Worm (Caenorhabditis elegans) whole organism, L1 larva: ENCODE data around the gene ins-32.

Source experiments
- C34B4.2 ChIP-seq: sonication (generic microtip); optimal IDR thresholded peaks from 2 replicates; lab custom pipeline; 2017; ENCODE audit warnings: mild to moderate bottlenecking, missing genetic modification characterization, missing compliant biosample characterization
- F16B12.6 ChIP-seq: fragments of 150-350 bp; optimal IDR thresholded peaks from 2 replicates; lab custom pipeline; 2014; ENCODE audit warnings: missing biosample characterization, missing genetic modification characterization
- aha-1 ChIP-seq: fragments of 150-350 bp; optimal IDR thresholded peaks from 2 replicates; lab custom pipeline; 2014; ENCODE audit warnings: missing biosample characterization, missing genetic modification characterization
- aly-2 ChIP-seq: fragments of 150-350 bp; optimal IDR thresholded peaks from 2 replicates; lab custom pipeline; 2014; ENCODE audit warnings: missing biosample characterization, missing genetic modification characterization
- blmp-1 ChIP-seq: fragments of 150-350 bp; optimal IDR thresholded peaks from 2 replicates; lab custom pipeline; 2014; ENCODE audit warnings: missing biosample characterization, missing genetic modification characterization
- ceh-88 ChIP-seq: fragments of 200-800 bp; sonication (Bioruptor generic); IDR thresholded peaks from 2 replicates; pipeline ENCODE4 v1.3.6; 2022; ENCODE audit warnings: missing genetic modification characterization, missing compliant biosample characterization
- ceh-90 ChIP-seq: sonication (generic microtip); optimal IDR thresholded peaks from 2 replicates; lab custom pipeline; 2016; ENCODE audit warnings: missing genetic modification characterization, missing compliant biosample characterization
- egl-13 ChIP-seq: sonication (generic microtip); optimal IDR thresholded peaks from 2 replicates; lab custom pipeline; 2016; ENCODE audit warnings: missing genotype, missing genetic modification reagents, missing genetic modification characterization, missing compliant biosample characterization
- ets-5 ChIP-seq: fragments of 200-800 bp; sonication (Bioruptor generic); IDR thresholded peaks from 2 replicates; pipeline ENCODE4 v1.3.6; 2022; ENCODE audit warnings: missing genetic modification characterization, missing compliant biosample characterization
- fkh-10 ChIP-seq: sonication (generic microtip); optimal IDR thresholded peaks from 2 replicates; lab custom pipeline; 2017; ENCODE audit warnings: missing biosample characterization, missing genetic modification reagents, missing genetic modification characterization
- fkh-4 ChIP-seq: sonication (generic microtip); optimal IDR thresholded peaks from 2 replicates; lab custom pipeline; 2016; ENCODE audit warnings: missing compliant biosample characterization, missing genetic modification characterization, borderline replicate concordance
- grh-1 ChIP-seq: fragments of 200-800 bp; sonication (Bioruptor generic); IDR thresholded peaks from 2 replicates; pipeline ENCODE4 v1.3.6; 2022; ENCODE audit warnings: missing genetic modification reagents, missing genetic modification characterization, missing compliant biosample characterization
- isw-1 ChIP-seq: fragments of 200-800 bp; sonication (Bioruptor generic); IDR thresholded peaks from 2 replicates; pipeline ENCODE4 v1.3.6; 2022; ENCODE audit warnings: missing genetic modification characterization, missing compliant biosample characterization
- lin-15B ChIP-seq: fragments of 150-350 bp; sonication (generic microtip); optimal IDR thresholded peaks from 3 replicates; lab custom pipeline; 2014; ENCODE audit warnings: missing biosample characterization, missing genetic modification characterization
- mab-9 ChIP-seq: fragments of 200-800 bp; sonication (Bioruptor generic); IDR thresholded peaks from 2 replicates; pipeline ENCODE4 v1.3.6; 2022; ENCODE audit warnings: missing genetic modification reagents, missing genetic modification characterization, missing compliant biosample characterization
- mep-1 ChIP-seq: fragments of 150-350 bp; optimal IDR thresholded peaks from 2 replicates; lab custom pipeline; 2014; ENCODE audit warnings: missing biosample characterization, missing genetic modification characterization
- nhr-11 ChIP-seq: fragments of 150-350 bp; optimal IDR thresholded peaks from 2 replicates; lab custom pipeline; 2014; ENCODE audit warnings: missing biosample characterization, missing genetic modification characterization
- nhr-20 ChIP-seq: sonication (generic microtip); optimal IDR thresholded peaks from 2 replicates; lab custom pipeline; 2016; ENCODE audit warnings: mild to moderate bottlenecking, missing genetic modification characterization, missing compliant biosample characterization
- nhr-237 ChIP-seq: fragments of 150-350 bp; optimal IDR thresholded peaks from 2 replicates; lab custom pipeline; 2014; ENCODE audit warnings: missing biosample characterization, missing genetic modification characterization
- nhr-28 ChIP-seq: fragments of 150-350 bp; optimal IDR thresholded peaks from 2 replicates; lab custom pipeline; 2014; ENCODE audit warnings: missing biosample characterization, missing genetic modification characterization
- nhr-47 ChIP-seq: sonication (generic microtip); optimal IDR thresholded peaks from 2 replicates; lab custom pipeline; 2016; ENCODE audit warnings: mild to moderate bottlenecking, missing genetic modification characterization, moderate library complexity, missing compliant biosample characterization
- nhr-77 ChIP-seq: fragments of 150-350 bp; optimal IDR thresholded peaks from 2 replicates; lab custom pipeline; 2014; ENCODE audit warnings: missing biosample characterization, missing genetic modification characterization
- nhr-84 ChIP-seq: sonication (generic microtip); optimal IDR thresholded peaks from 2 replicates; lab custom pipeline; 2017; ENCODE audit warnings: missing biosample characterization, missing genetic modification characterization
- pag-3 ChIP-seq: sonication (generic microtip); optimal IDR thresholded peaks from 2 replicates; lab custom pipeline; 2017; ENCODE audit warnings: missing genetic modification characterization, mild to moderate bottlenecking, missing compliant biosample characterization, antibody characterized with exemption, borderline replicate concordance; ENCODE audit not compliant: insufficient read depth
- rnt-1 ChIP-seq: sonication (generic microtip); optimal IDR thresholded peaks from 2 replicates; lab custom pipeline; 2016; ENCODE audit warnings: mild to moderate bottlenecking, missing genetic modification characterization, moderate library complexity, missing compliant biosample characterization
- skn-1 ChIP-seq: fragments of 150-350 bp; optimal IDR thresholded peaks from 2 replicates; lab custom pipeline; 2014; ENCODE audit warnings: missing biosample characterization, missing genetic modification characterization
- sox-4 ChIP-seq: sonication (generic microtip); optimal IDR thresholded peaks from 2 replicates; lab custom pipeline; 2016; ENCODE audit warnings: missing genetic modification characterization, missing compliant biosample characterization
- sup-37 ChIP-seq: fragments of 200-800 bp; sonication (Bioruptor generic); optimal IDR thresholded peaks from 2 replicates; lab custom pipeline; 2018; ENCODE audit warnings: mild to moderate bottlenecking, missing genetic modification characterization, missing compliant biosample characterization
- tbx-2 ChIP-seq: sonication (generic microtip); optimal IDR thresholded peaks from 2 replicates; lab custom pipeline; 2016; ENCODE audit warnings: missing genetic modification characterization, missing compliant biosample characterization
- tlp-1 ChIP-seq: fragments of 150-350 bp; optimal IDR thresholded peaks from 2 replicates; lab custom pipeline; 2014; ENCODE audit warnings: missing biosample characterization, missing genetic modification characterization
- unc-30 ChIP-seq: sonication (generic microtip); optimal IDR thresholded peaks from 2 replicates; lab custom pipeline; 2017; ENCODE audit warnings: missing biosample characterization, missing genetic modification characterization
- unc-98 ChIP-seq: fragments of 200-800 bp; sonication (Bioruptor generic); IDR thresholded peaks from 2 replicates; pipeline ENCODE4 v1.3.6; 2022; ENCODE audit warnings: missing genetic modification characterization, missing compliant biosample characterization
- vab-15 ChIP-seq: sonication (generic microtip); optimal IDR thresholded peaks from 2 replicates; lab custom pipeline; 2017; ENCODE audit warnings: missing genotype, mild to moderate bottlenecking, missing genetic modification characterization, missing compliant biosample characterization
- xbp-1 ChIP-seq: sonication (generic microtip); optimal IDR thresholded peaks from 2 replicates; lab custom pipeline; 2016; ENCODE audit warnings: missing genetic modification characterization, missing compliant biosample characterization
- ztf-11 ChIP-seq, 2 experiments: sonication (generic microtip); optimal IDR thresholded peaks; 2 replicates each; lab custom pipeline; 2016 to 2017; ENCODE audit warnings: missing genetic modification characterization in 2 of 2, missing biosample characterization in 1 of 2, missing compliant biosample characterization in 1 of 2

The ins-32 gene

DNA sequence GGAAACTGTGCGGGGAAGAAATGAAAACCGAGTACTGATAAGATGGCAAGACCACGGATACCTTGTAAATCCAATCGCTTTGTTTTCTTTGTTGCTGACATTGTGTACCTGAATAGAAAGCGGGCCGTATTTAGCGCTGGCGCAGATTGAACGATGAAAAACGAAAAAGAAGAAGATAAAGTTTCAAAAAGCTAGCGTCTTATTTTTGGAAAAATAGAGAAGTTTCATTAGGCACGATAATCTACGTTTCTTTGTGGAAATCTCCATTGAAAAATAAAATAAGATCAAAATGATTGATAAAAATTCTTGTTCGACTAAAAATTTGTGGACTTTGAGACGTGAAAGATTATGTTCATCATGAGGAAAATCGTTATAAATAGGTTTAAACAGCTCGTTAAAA lies 32.8 kb upstream of the ins-32 start, which contains the start of gene oac-4:
oac-4 (minus strand) TSS at position 101 of the 400 bp plus-strand sequence.
- TF ChIP-seq egl-13 (tag; lab: Kevin White, UChicago) (no peak), aly-2 (tag; lab: Kevin White, UChicago) (no peak), C34B4.2 (tag; lab: Kevin White, UChicago) (no peak)

- TF ChIP-seq blmp-1 (tag; lab: Kevin White, UChicago) (peak; percentile 26), sup-37 (GFP tag; lab: Kevin White, UChicago) (no peak)
These were observed 29.3 kb upstream of the ins-32 start, which contains the start of gene F54D10.9 for ce11 chrII:3832383-3832782. TSS of gene F54D10.9 (minus strand) at chrII:3832483.

ce11 chrII:3829623-3830022 lies 26.5 kb upstream of the ins-32 start:
- TF ChIP-seq nhr-237 (no peak), ztf-11 (tag; optimal IDR thresholded peaks at IDR 0.05; lab: Kevin White, UChicago) (no peak), nhr-84 (tag; lab: Kevin White, UChicago) (no peak), nhr-77 (tag; lab: Kevin White, UChicago) (no peak), tbx-2 (tag; lab: Kevin White, UChicago) (no peak), mab-9 (GFP tag; lab: Robert Waterston, UW) (no peak), isw-1 (GFP tag; lab: Robert Waterston, UW) (no peak), pag-3 (tag; lab: Kevin White, UChicago) (no peak), unc-98 (no peak), egl-13 (tag; lab: Kevin White, UChicago) (no peak), tlp-1 (tag; lab: Kevin White, UChicago) (no peak), unc-30 (tag; lab: Kevin White, UChicago) (no peak), mep-1 (tag; lab: Kevin White, UChicago) (no peak), rnt-1 (no peak), vab-15 (no peak), grh-1 (GFP tag; lab: Robert Waterston, UW) (no peak), fkh-4 (tag; lab: Kevin White, UChicago) (no peak), xbp-1 (tag; lab: Kevin White, UChicago) (no peak), ets-5 (GFP tag; lab: Robert Waterston, UW) (no peak), nhr-28 (tag; lab: Kevin White, UChicago) (no peak)

DNA sequence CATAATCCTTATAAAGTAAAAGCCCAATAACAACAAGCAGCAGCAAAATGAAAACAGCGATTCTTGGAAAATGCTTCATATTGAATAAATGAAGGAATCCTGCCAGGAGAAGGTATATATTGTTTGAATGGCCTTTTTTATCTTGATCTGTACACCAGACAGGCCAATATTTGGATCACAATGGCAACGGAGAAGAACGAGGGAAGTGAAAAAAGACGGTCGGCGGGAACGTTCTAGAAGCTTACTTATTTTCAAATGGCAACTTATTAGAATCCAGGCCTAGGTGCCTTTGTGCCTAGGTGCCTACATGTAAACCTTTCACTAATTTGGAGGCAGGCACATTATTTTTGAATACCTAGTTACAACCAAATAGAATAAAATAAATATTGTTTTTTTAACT lies 24.7 kb upstream of the ins-32 start, which contains the start of gene F54D10.8:
F54D10.8 (minus strand) TSS at position 101 of the 400 bp plus-strand sequence.
- TF ChIP-seq blmp-1 (tag; lab: Kevin White, UChicago): no peak
- TF ChIP-seq sox-4 (tag; lab: Kevin White, UChicago): no peak
- no peak for TF ChIP-seq ceh-88
- no peak for TF ChIP-seq mab-9 (GFP tag; lab: Robert Waterston, UW)
- TF ChIP-seq pag-3 (tag; lab: Kevin White, UChicago): no peak
- no peak for TF ChIP-seq skn-1 (tag; lab: Kevin White, UChicago)
- TF ChIP-seq fkh-10 (GFP tag; lab: Kevin White, UChicago): no peak
- TF ChIP-seq F16B12.6 (tag; lab: Kevin White, UChicago): no peak
- TF ChIP-seq rnt-1: no peak
- TF ChIP-seq unc-30 (tag; lab: Kevin White, UChicago): no peak
- TF ChIP-seq nhr-20: no peak
- no peak for TF ChIP-seq ceh-90
- TF ChIP-seq, all 84 proteins: peak for 0

ce11 chrII:3823855-3824254 lies 20.7 kb upstream of the ins-32 start, which contains the start of gene skr-15:
TSS of gene skr-15 (plus strand) at chrII:3824155.
- TF ChIP-seq nhr-47 (tag; lab: Kevin White, UChicago) (no peak), aha-1 (tag; lab: Kevin White, UChicago) (no peak), lin-15B (tag; lab: Kevin White, UChicago) (no peak), C34B4.2 (tag; lab: Kevin White, UChicago) (no peak), skn-1 (tag; lab: Kevin White, UChicago) (no peak), nhr-11 (tag; lab: Kevin White, UChicago) (no peak), blmp-1 (tag; lab: Kevin White, UChicago) (no peak)
- TF ChIP-seq, all 84 proteins: peak for 0
